Fruit fly (Drosophila melanogaster): Measurements from ENCODE around the gene CG32599.

Gene CG32599

DNA sequence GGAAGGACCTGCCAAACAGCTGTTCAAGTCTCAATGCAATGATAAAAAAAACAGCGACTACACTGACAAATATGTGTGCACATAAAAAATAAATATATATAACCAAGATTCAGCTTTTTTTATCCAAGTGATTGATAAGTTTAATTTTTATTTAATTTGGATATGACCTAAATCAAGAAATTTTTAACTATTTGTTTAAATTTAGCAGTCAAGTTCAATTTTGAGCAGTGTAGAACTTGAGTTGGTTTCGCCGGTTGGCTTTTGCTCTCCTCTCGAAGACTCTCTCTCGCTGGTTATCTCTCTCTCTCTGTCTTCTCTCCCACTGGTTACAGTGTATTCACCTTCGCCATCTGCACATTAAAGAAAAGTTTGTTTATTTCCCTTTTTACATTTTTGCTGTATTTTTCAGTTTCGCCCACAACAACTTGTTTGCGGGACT is 25.4 kb upstream of the CG32599 start:
- peak; percentile 86 for TF ChIP-seq CG14711 (tag; optimal IDR thresholded peaks at IDR 0.05)
- peak; percentile 92 for TF ChIP-seq bab1 (GFP tag; optimal IDR thresholded peaks at IDR 0.05)
- TF ChIP-seq CG12768 (GFP tag; optimal IDR thresholded peaks at IDR 0.05), result peak; percentile 40
- TF ChIP-seq Mnt (GFP tag; optimal IDR thresholded peaks at IDR 0.05), result no peak
- no peak for TF ChIP-seq ovo (GFP tag; optimal IDR thresholded peaks at IDR 0.05)
- peak; percentile 4 for TF ChIP-seq Hr96 (GFP tag; optimal IDR thresholded peaks at IDR 0.05)
- peak; percentile 23 for TF ChIP-seq tj (GFP tag; optimal IDR thresholded peaks at IDR 0.05)
- TF ChIP-seq cic (GFP tag; optimal IDR thresholded peaks at IDR 0.05), result no peak
- TF ChIP-seq CG11617 (GFP tag; optimal IDR thresholded peaks at IDR 0.05), result peak; percentile 68
- no peak for TF ChIP-seq cnc (optimal IDR thresholded peaks at IDR 0.05)
- no peak for TF ChIP-seq kay (GFP tag; ENCODE audit: borderline replicate concordance)
- TF ChIP-seq CG7101 (tag; optimal IDR thresholded peaks at IDR 0.05), result peak; percentile 83
- TF ChIP-seq Clk (GFP tag; optimal IDR thresholded peaks at IDR 0.05), result no peak
- peak; percentile 65 for TF ChIP-seq CG33017 (tag; optimal IDR thresholded peaks at IDR 0.05)
- no peak for TF ChIP-seq CG5204 (GFP tag; optimal IDR thresholded peaks at IDR 0.05)
- peak; percentile 52 for TF ChIP-seq pad (GFP tag; optimal IDR thresholded peaks at IDR 0.05)
- TF ChIP-seq CG1620 (GFP tag; optimal IDR thresholded peaks at IDR 0.05), result peak; percentile 38
- peak; percentile 71 for TF ChIP-seq CG7045 (GFP tag; optimal IDR thresholded peaks at IDR 0.05)
- no peak for TF ChIP-seq Crg-1 (GFP tag; optimal IDR thresholded peaks at IDR 0.05)
- peak; percentile 29 for TF ChIP-seq toe (GFP tag; optimal IDR thresholded peaks at IDR 0.05)

DNA sequence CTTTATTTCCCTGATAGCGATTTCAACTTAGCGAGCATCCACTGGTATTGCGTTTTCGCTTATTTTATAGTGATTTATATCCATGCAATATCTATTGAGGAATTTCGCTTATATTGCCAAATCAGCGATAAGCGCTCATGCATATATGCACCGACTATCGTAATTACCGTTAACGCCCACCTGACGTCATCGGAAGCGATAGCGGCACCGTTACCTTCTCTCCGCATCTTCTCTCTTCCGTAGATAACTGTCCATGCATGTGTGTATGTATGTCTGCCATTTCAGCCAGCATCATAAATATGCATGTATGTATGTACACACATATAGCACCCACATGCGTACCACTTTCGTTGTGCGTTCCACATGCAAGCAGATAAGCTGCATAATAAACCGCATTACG is 22.3 kb upstream of the CG32599 start:
- TF ChIP-seq CG7045 (GFP tag; optimal IDR thresholded peaks at IDR 0.05), result no peak
- TF ChIP-seq Hr96 (GFP tag; optimal IDR thresholded peaks at IDR 0.05), result no peak
- TF ChIP-seq pad (GFP tag; optimal IDR thresholded peaks at IDR 0.05), result peak; percentile 51
- peak; percentile 94 for TF ChIP-seq ovo (GFP tag; optimal IDR thresholded peaks at IDR 0.05)
- no peak for TF ChIP-seq CG7101 (tag; optimal IDR thresholded peaks at IDR 0.05)
- TF ChIP-seq tj (GFP tag; optimal IDR thresholded peaks at IDR 0.05), result no peak
- TF ChIP-seq bab1 (GFP tag; optimal IDR thresholded peaks at IDR 0.05), result peak; percentile 9
- no peak for TF ChIP-seq Clk (GFP tag; optimal IDR thresholded peaks at IDR 0.05)

DNA sequence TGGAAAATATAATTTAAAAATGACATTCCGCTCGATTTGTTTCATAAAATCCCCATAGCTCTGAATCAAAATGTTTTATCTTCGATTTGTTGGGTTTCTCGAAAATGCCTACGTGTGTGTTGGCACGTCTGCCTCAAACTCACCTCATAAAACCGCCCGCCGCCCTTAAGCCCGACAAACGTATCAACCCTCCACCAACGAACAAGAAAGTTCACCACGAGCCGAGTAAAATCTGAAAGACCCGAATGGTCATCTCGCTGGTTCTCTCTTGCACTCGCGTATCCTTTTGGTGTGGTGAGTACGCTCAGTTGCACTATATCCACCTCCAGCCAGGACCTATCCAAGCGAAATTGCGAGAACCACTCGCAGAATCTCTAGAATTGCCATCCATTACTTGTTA is 21.5 kb upstream of the CG32599 start:
- TF ChIP-seq tj (GFP tag; optimal IDR thresholded peaks at IDR 0.05), result peak; percentile 6
- TF ChIP-seq CG7045 (GFP tag; optimal IDR thresholded peaks at IDR 0.05), result no peak

DNA sequence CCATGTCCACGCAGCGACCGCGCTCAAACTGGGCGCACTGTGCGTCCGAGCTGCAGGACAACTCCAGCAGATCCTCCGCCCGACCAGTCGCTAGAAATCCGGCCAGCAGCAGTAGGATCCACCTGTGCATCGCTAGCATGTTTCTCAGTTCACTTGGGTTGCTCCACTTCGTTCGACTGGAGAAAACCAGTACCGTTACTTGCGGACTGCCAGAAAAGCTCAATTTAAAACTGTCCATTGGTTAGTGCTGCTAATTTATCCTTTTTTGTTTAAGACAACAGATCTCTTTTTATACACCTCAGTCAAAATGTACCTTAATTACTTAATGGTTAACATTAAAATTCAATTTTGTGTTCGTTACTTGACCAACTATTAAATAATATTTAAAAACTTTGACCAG is 17.8 kb upstream of the CG32599 start, which contains the start of gene CG11674:
Gene CG11674 (minus strand): TSS at position 215 of the 400 bp plus-strand sequence.
- TF ChIP-seq toe (GFP tag; optimal IDR thresholded peaks at IDR 0.05) (no peak), CG5204 (GFP tag; optimal IDR thresholded peaks at IDR 0.05) (no peak), ovo (GFP tag; optimal IDR thresholded peaks at IDR 0.05) (peak; percentile 76), CG7045 (GFP tag; optimal IDR thresholded peaks at IDR 0.05) (no peak), pad (GFP tag; optimal IDR thresholded peaks at IDR 0.05) (peak; percentile 55), CG7101 (tag; optimal IDR thresholded peaks at IDR 0.05) (no peak), CG14711 (tag; optimal IDR thresholded peaks at IDR 0.05) (no peak), Crg-1 (GFP tag; optimal IDR thresholded peaks at IDR 0.05) (no peak), Hr96 (GFP tag; optimal IDR thresholded peaks at IDR 0.05) (no peak)

DNA sequence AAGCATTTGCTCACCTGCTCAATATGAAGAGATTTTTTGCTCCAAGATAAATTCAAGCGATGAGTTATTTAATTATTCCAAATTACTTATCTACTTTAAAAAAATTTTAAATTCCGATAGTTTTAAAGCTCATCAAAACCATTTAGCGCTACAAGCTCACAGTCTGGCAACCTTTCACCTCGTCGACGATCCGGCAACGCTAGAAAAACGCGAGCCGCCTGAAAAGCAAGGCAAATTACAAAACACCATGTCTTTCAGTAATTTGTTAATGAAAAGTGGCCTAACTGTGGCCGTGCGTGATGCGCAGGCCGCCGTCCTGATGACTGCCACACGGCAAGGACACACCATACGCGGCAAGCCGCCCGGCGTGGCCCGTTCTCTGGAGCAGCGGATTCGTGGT is 17.4 kb upstream of the CG32599 start, which contains the start of gene mRpL38:
Gene mRpL38 (plus strand): TSS at position 197 of the 400 bp plus-strand sequence.
- no peak for TF ChIP-seq CG33017 (tag; optimal IDR thresholded peaks at IDR 0.05)
- TF ChIP-seq cnc (optimal IDR thresholded peaks at IDR 0.05), result no peak
- TF ChIP-seq Crg-1 (GFP tag; optimal IDR thresholded peaks at IDR 0.05), result no peak
- no peak for TF ChIP-seq toe (GFP tag; optimal IDR thresholded peaks at IDR 0.05)
- TF ChIP-seq cic (GFP tag; optimal IDR thresholded peaks at IDR 0.05), result no peak
- no peak for TF ChIP-seq Hr96 (GFP tag; optimal IDR thresholded peaks at IDR 0.05)
- TF ChIP-seq pad (GFP tag; optimal IDR thresholded peaks at IDR 0.05), result no peak

DNA sequence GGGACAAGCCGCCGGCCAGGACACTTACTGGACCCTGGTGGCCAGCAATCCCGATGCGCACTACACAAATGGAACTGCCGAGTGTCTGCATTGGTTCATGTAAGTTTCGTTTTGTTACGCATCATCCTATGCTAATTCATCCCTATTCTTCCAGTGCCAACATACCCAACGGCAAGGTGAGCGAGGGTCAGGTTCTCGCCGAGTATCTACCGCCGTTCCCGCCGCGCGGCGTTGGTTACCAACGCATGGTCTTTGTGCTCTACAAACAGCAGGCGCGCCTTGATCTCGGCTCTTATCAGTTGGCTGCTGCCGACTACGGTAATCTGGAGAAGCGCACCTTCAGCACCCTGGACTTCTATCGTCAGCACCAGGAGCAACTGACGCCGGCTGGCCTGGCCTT is 16.4 kb upstream of the CG32599 start:
- TF ChIP-seq CG7045 (GFP tag; optimal IDR thresholded peaks at IDR 0.05) (no peak), CG7101 (tag; optimal IDR thresholded peaks at IDR 0.05) (no peak), toe (GFP tag; optimal IDR thresholded peaks at IDR 0.05) (no peak), tj (GFP tag; optimal IDR thresholded peaks at IDR 0.05) (no peak), CG14711 (tag; optimal IDR thresholded peaks at IDR 0.05) (no peak), CG11617 (GFP tag; optimal IDR thresholded peaks at IDR 0.05) (no peak), bab1 (GFP tag; optimal IDR thresholded peaks at IDR 0.05) (no peak), cic (GFP tag; optimal IDR thresholded peaks at IDR 0.05) (no peak), pad (GFP tag; optimal IDR thresholded peaks at IDR 0.05) (no peak), cnc (optimal IDR thresholded peaks at IDR 0.05) (no peak), CG1620 (GFP tag; optimal IDR thresholded peaks at IDR 0.05) (no peak), Mnt (GFP tag; optimal IDR thresholded peaks at IDR 0.05) (no peak), CG33017 (tag; optimal IDR thresholded peaks at IDR 0.05) (no peak), CG5204 (GFP tag; optimal IDR thresholded peaks at IDR 0.05) (no peak), ovo (GFP tag; optimal IDR thresholded peaks at IDR 0.05) (no peak)

DNA sequence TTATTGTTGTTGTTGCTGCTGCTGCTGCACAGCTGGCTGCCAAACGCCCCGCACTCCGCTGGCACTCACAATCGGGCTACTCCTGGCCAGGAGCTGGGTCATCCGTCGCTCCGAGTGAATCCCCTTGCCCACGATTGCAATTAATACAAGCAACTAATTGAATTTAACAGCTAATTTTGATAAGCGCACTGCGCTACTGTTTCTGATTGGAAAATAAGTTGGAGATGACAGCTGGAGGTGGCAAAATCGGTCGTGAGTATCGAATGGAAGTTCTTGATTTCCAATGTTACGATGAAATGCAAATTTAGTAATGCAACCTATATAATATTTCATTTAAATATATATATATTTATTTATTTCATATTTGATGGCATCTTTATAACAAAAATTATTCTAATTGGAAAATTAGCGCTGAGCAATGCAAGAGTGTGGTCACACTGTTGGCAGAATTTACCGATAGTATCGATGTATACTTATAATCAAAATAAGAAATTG is 9.6 kb upstream of the CG32599 start, which contains the start of gene CG42271:
Gene CG42271 (minus strand): TSS at position 224 of the 495 bp plus-strand sequence.
- no peak for TF ChIP-seq Hr96 (GFP tag; optimal IDR thresholded peaks at IDR 0.05)
- TF ChIP-seq kay (GFP tag; ENCODE audit: borderline replicate concordance), result no peak
- no peak for TF ChIP-seq CG1620 (GFP tag; optimal IDR thresholded peaks at IDR 0.05)
- no peak for TF ChIP-seq CG12768 (GFP tag; optimal IDR thresholded peaks at IDR 0.05)
- peak; percentile 11 for TF ChIP-seq Crg-1 (GFP tag; optimal IDR thresholded peaks at IDR 0.05)
- peak; percentile 47 for TF ChIP-seq tj (GFP tag; optimal IDR thresholded peaks at IDR 0.05)
- TF ChIP-seq pad (GFP tag; optimal IDR thresholded peaks at IDR 0.05), result peak; percentile 30
- peak; percentile 58 for TF ChIP-seq CG7101 (tag; optimal IDR thresholded peaks at IDR 0.05)
- no peak for TF ChIP-seq Clk (GFP tag; optimal IDR thresholded peaks at IDR 0.05)
- peak; percentile 16 for TF ChIP-seq bab1 (GFP tag; optimal IDR thresholded peaks at IDR 0.05)
- TF ChIP-seq CG5204 (GFP tag; optimal IDR thresholded peaks at IDR 0.05), result no peak
- TF ChIP-seq CG33017 (tag; optimal IDR thresholded peaks at IDR 0.05), result peak; percentile 13
- TF ChIP-seq cnc (optimal IDR thresholded peaks at IDR 0.05), result no peak
- TF ChIP-seq toe (GFP tag; optimal IDR thresholded peaks at IDR 0.05), result no peak
- peak; percentile 32 for TF ChIP-seq CG14711 (tag; optimal IDR thresholded peaks at IDR 0.05)
- peak; percentile 9 for TF ChIP-seq Mnt (GFP tag; optimal IDR thresholded peaks at IDR 0.05)
- TF ChIP-seq cic (GFP tag; optimal IDR thresholded peaks at IDR 0.05), result no peak
- TF ChIP-seq ovo (GFP tag; optimal IDR thresholded peaks at IDR 0.05), result peak; percentile 17
- TF ChIP-seq CG7045 (GFP tag; optimal IDR thresholded peaks at IDR 0.05), result no peak
- TF ChIP-seq CG11617 (GFP tag; optimal IDR thresholded peaks at IDR 0.05), result peak; percentile 58
